Fruit fly (Drosophila melanogaster) whole organism, prepupa: ENCODE results near the gene btv.

Source experiments
- CG10631 ChIP-seq: fragments of 200-800 bp; sonication (Bioruptor generic); optimal IDR thresholded peaks from 2 replicates; lab custom pipeline; 2016; ENCODE audit warnings: missing biosample characterization, missing genetic modification characterization
- CG6854 ChIP-seq: fragments of 200-800 bp; sonication (Bioruptor generic); optimal IDR thresholded peaks from 2 replicates; lab custom pipeline; 2017; ENCODE audit warnings: missing biosample characterization, mild to moderate bottlenecking, missing genetic modification characterization
- CG7368 ChIP-seq: fragments of 200-800 bp; sonication (Bioruptor generic); optimal IDR thresholded peaks from 3 replicates; lab custom pipeline; 2016; ENCODE audit warnings: missing biosample characterization, missing genetic modification characterization
- Lpt ChIP-seq: fragments of 200-800 bp; sonication (Bioruptor generic); optimal IDR thresholded peaks from 3 replicates; lab custom pipeline; 2016; ENCODE audit warnings: missing biosample characterization, missing genetic modification characterization
- OdsH ChIP-seq: fragments of 200-800 bp; sonication (Bioruptor generic); optimal IDR thresholded peaks from 3 replicates; lab custom pipeline; 2016; ENCODE audit warnings: missing biosample characterization, missing genetic modification characterization
- Sox14 ChIP-seq: fragments of 200-800 bp; sonication (Bioruptor generic); optimal IDR thresholded peaks from 3 replicates; lab custom pipeline; 2016; ENCODE audit warnings: missing biosample characterization, missing genetic modification characterization
- spab ChIP-seq: fragments of 200-800 bp; sonication (Bioruptor generic); optimal IDR thresholded peaks from 2 replicates; lab custom pipeline; 2017; ENCODE audit warnings: missing biosample characterization, mild to moderate bottlenecking, missing genetic modification characterization, missing genetic modification reagents

DNA sequence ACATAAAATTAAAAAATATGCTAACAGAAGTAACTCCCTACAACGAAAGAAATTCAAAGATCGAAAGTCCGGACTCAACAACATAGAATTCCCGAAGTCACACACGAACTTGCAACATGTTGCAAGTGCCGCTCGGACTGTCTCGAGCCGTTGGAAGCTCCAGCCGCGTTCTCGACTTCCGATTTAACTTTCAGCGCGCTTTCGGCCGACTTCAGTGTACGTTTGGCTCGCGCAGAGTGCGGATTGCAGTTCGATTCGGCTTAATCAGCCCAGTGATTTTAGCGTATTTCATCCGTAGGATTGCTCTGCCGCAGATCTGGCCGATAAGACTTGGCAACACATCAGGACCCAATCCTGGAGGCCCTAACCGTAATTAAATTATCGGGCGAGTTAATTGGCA lies 29.9 kb upstream of the btv start, which contains the start of gene rdo:
- TF ChIP-seq spab (no peak), CG10631 (no peak), OdsH (GFP tag; lab: Kevin White, UChicago) (no peak), Lpt (GFP tag; lab: Kevin White, UChicago) (no peak), Sox14 (GFP tag; lab: Kevin White, UChicago) (no peak), CG6854 (GFP tag; lab: Kevin White, UChicago) (no peak), CG7368 (GFP tag; lab: Kevin White, UChicago) (no peak)
